Fruit fly (Drosophila melanogaster) whole organism: Measurements from ENCODE around the gene CG10962.

Source experiments
- CG8478 ChIP-seq: fragments of >200 bp; optimal IDR thresholded peaks from 2 replicates; lab custom pipeline; 2018; ENCODE audit warnings: inconsistent platforms
- Dll ChIP-seq: fragments of >200 bp; optimal IDR thresholded peaks from 2 replicates; lab custom pipeline; 2017
- EcR ChIP-seq, 2 experiments: fragments of >200 bp; optimal IDR thresholded peaks; 2 replicates each; lab custom pipeline; 2017; ENCODE audit warnings: missing biosample characterization in 2 of 2, missing genetic modification characterization in 2 of 2, missing genetic modification reagents in 2 of 2
- pan ChIP-seq: fragments of >200 bp; optimal IDR thresholded peaks from 2 replicates; lab custom pipeline; 2017
- psq ChIP-seq: fragments of >200 bp; optimal IDR thresholded peaks from 2 replicates; lab custom pipeline; 2017
- usp ChIP-seq: fragments of >200 bp; optimal IDR thresholded peaks from 2 replicates; lab custom pipeline; 2017; ENCODE audit warnings: missing biosample characterization, missing genetic modification characterization, mixed read lengths

DNA sequence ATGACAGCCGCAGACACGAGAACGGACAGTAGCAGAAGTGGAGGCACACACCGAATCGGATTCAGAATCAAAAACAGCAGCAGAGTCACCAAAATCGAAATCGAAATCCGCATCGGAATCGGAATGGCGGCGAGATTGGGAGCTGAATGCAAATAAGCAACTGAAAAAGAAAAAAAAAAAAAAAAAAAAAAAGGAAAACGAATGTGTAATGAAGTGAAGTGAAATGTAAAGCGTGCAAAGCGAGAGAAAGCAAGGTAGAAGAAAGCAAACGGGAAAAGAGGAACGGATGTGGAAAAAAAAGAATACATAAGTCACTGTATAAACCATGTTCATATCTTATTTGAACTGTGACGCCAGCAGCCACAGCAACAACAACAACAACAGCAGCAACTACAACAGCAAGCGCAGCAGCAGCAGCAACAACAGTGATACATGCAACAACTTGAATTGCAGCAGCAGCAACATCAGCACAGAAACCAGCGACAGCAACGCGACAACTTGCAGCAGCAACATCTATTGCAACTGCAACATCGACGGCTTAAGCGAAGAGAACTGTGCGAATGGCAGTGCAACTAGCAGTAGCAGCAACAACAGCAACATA is 39.4 kb upstream of the CG10962 start:
- TF ChIP-seq CG8478 (lab: Kevin White, UChicago) (no peak), usp (GFP tag; lab: Kevin White, UChicago) (no peak), EcR (GFP tag; optimal IDR thresholded peaks at IDR 0.05; lab: Kevin White, UChicago) (no peak), Dll (no peak), psq (lab: Kevin White, UChicago) (no peak), pan (lab: Kevin White, UChicago) (no peak)
